Fruit fly (Drosophila melanogaster) whole organism, embryonic: ENCODE data around the gene ND-MNLL.

ENCODE experiments used
- B-H1 ChIP-seq: fragments of 200-800 bp; sonication (Bioruptor generic); IDR thresholded peaks from 3 replicates; pipeline ENCODE4 v1.3.6; 2022; ENCODE audit warnings: missing biosample characterization, missing genetic modification characterization
- Bgb ChIP-seq: fragments of 200-800 bp; sonication (Bioruptor generic); IDR thresholded peaks from 2 replicates; pipeline ENCODE4 v1.3.6; 2022; ENCODE audit warnings: missing biosample characterization, missing genetic modification characterization; ENCODE audit not compliant: partially characterized antibody
- CG10543 ChIP-seq: fragments of 200-800 bp; sonication (Bioruptor generic); optimal IDR thresholded peaks from 3 replicates; lab custom pipeline; 2017; ENCODE audit warnings: missing biosample characterization, mild to moderate bottlenecking, missing genetic modification characterization, moderate library complexity
- CG11695 ChIP-seq: fragments of 200-800 bp; sonication (Bioruptor generic); IDR thresholded peaks from 3 replicates; pipeline ENCODE4 v1.3.6; 2022; ENCODE audit warnings: missing biosample characterization, missing genetic modification characterization
- CG16779 ChIP-seq: fragments of 200-800 bp; sonication (Bioruptor generic); IDR thresholded peaks from 2 replicates; pipeline ENCODE4 v1.3.6; 2022; ENCODE audit warnings: missing biosample characterization, missing genetic modification characterization
- CG17802 ChIP-seq: fragments of 200-800 bp; sonication (Bioruptor generic); optimal IDR thresholded peaks from 2 replicates; lab custom pipeline; 2018; ENCODE audit warnings: missing biosample characterization, mild to moderate bottlenecking, missing genetic modification characterization, moderate library complexity
- CG18619 ChIP-seq: fragments of 200-800 bp; sonication (Bioruptor generic); optimal IDR thresholded peaks from 3 replicates; lab custom pipeline; 2017; ENCODE audit warnings: missing biosample characterization, mild to moderate bottlenecking, missing genetic modification characterization
- CG3065 ChIP-seq: fragments of 200-800 bp; sonication (Bioruptor generic); optimal IDR thresholded peaks from 2 replicates; lab custom pipeline; 2016; ENCODE audit warnings: missing biosample characterization, missing genetic modification characterization
- CG4282 ChIP-seq: fragments of 200-800 bp; sonication (Bioruptor generic); optimal IDR thresholded peaks from 2 replicates; lab custom pipeline; 2016; ENCODE audit warnings: missing biosample characterization, missing genetic modification characterization
- CG4854 ChIP-seq: fragments of 200-800 bp; sonication (Bioruptor generic); optimal IDR thresholded peaks from 2 replicates; lab custom pipeline; 2016; ENCODE audit warnings: missing biosample characterization, missing genetic modification characterization, inconsistent platforms
- CG6791 ChIP-seq: fragments of 200-800 bp; sonication (Bioruptor generic); IDR thresholded peaks from 3 replicates; pipeline ENCODE4 v1.3.6; 2022; ENCODE audit warnings: missing biosample characterization, missing genetic modification characterization; ENCODE audit not compliant: partially characterized antibody
- CG7372 ChIP-seq: fragments of 200-800 bp; sonication (Bioruptor generic); IDR thresholded peaks from 2 replicates; pipeline ENCODE4 v1.3.6; 2022; ENCODE audit warnings: missing biosample characterization, missing genetic modification characterization
- CG9215 ChIP-seq: fragments of 200-800 bp; sonication (Bioruptor generic); IDR thresholded peaks from 2 replicates; pipeline ENCODE4 v1.3.6; 2022; ENCODE audit warnings: missing biosample characterization, missing genetic modification characterization
- CHES-1-like ChIP-seq: fragments of 200-800 bp; sonication (Bioruptor generic); optimal IDR thresholded peaks from 2 replicates; lab custom pipeline; 2016; ENCODE audit warnings: missing biosample characterization, missing genetic modification characterization
- Dad ChIP-seq: fragments of 200-800 bp; sonication (Bioruptor generic); optimal IDR thresholded peaks from 3 replicates; lab custom pipeline; 2016; ENCODE audit warnings: missing biosample characterization, missing genetic modification characterization
- Doc2 ChIP-seq: fragments of 200-800 bp; sonication (Bioruptor generic); IDR thresholded peaks from 2 replicates; pipeline ENCODE4 v1.3.6; 2022; ENCODE audit warnings: missing biosample characterization, missing genetic modification characterization
- ERR ChIP-seq: fragments of 200-800 bp; sonication (Bioruptor generic); optimal IDR thresholded peaks from 2 replicates; lab custom pipeline; 2016; ENCODE audit warnings: missing biosample characterization, missing genetic modification characterization
- GATAe ChIP-seq: fragments of 200-800 bp; sonication (Bioruptor generic); conservative IDR thresholded peaks from 2 replicates; pipeline ENCODE4 v1.3.6; 2022; ENCODE audit warnings: missing biosample characterization, missing genetic modification characterization
- H15 ChIP-seq: fragments of 200-800 bp; sonication (Bioruptor generic); IDR thresholded peaks from 3 replicates; pipeline ENCODE4 v1.3.6; 2022; ENCODE audit warnings: missing biosample characterization, missing genetic modification characterization
- HLH4C ChIP-seq: fragments of 200-800 bp; sonication (Bioruptor generic); IDR thresholded peaks from 3 replicates; pipeline ENCODE4 v1.3.6; 2022; ENCODE audit warnings: missing biosample characterization, missing genetic modification characterization; ENCODE audit not compliant: partially characterized antibody
- Hr51 ChIP-seq, 2 experiments: fragments of 200-800 bp; sonication (Bioruptor generic); optimal IDR thresholded peaks; 2 replicates in 1 of 2; 3 replicates in 1 of 2; lab custom pipeline; 2016 to 2018; ENCODE audit warnings: missing biosample characterization in 2 of 2, missing genetic modification characterization in 2 of 2, mild to moderate bottlenecking in 1 of 2, moderate library complexity in 1 of 2
- Hr78 ChIP-seq, 2 experiments: fragments of 200-800 bp in 1 of 2; fragments of >200 bp in 1 of 2; sonication (Bioruptor generic) in 1 of 2; optimal IDR thresholded peaks; 2 replicates each; lab custom pipeline; 2017 to 2019; ENCODE audit warnings: missing biosample characterization in 2 of 2, missing genetic modification characterization in 2 of 2, mild to moderate bottlenecking in 1 of 2, moderate library complexity in 1 of 2
- Hsf ChIP-seq: fragments of 200-800 bp; sonication (Bioruptor generic); optimal IDR thresholded peaks from 3 replicates; lab custom pipeline; 2016; ENCODE audit warnings: missing biosample characterization, missing genetic modification characterization
- NC2α ChIP-seq: fragments of 200-800 bp; sonication (Bioruptor generic); optimal IDR thresholded peaks from 2 replicates; lab custom pipeline; 2016; ENCODE audit warnings: missing biosample characterization, missing genetic modification characterization
- NFAT ChIP-seq: fragments of 200-800 bp; sonication (Bioruptor generic); IDR thresholded peaks from 2 replicates; pipeline ENCODE4 v1.3.6; 2022; ENCODE audit warnings: missing biosample characterization, missing genetic modification characterization
- Optix ChIP-seq: fragments of 200-800 bp; sonication (Bioruptor generic); IDR thresholded peaks from 3 replicates; pipeline ENCODE4 v1.3.6; 2022; ENCODE audit warnings: missing biosample characterization, missing genetic modification characterization
- Side ChIP-seq: fragments of 200-800 bp; sonication (Bioruptor generic); optimal IDR thresholded peaks from 2 replicates; lab custom pipeline; 2016; ENCODE audit warnings: missing biosample characterization, missing genetic modification characterization
- Stat92E ChIP-seq, 3 experiments: fragments of >200 bp in 2 of 3; fragments of 200-800 bp in 1 of 3; sonication (Bioruptor generic) in 1 of 3; optimal IDR thresholded peaks; 2 replicates each; lab custom pipeline; 2017 to 2019; ENCODE audit warnings: missing biosample characterization in 3 of 3, missing genetic modification characterization in 3 of 3, mild to moderate bottlenecking in 1 of 3, moderate library complexity in 1 of 3
- ap ChIP-seq: fragments of 200-800 bp; sonication (Bioruptor generic); IDR thresholded peaks from 2 replicates; pipeline ENCODE4 v1.3.6; 2022; ENCODE audit warnings: missing biosample characterization, missing genetic modification characterization
- bab2 ChIP-seq: fragments of 200-800 bp; sonication (Bioruptor generic); optimal IDR thresholded peaks from 2 replicates; lab custom pipeline; 2016; ENCODE audit warnings: missing biosample characterization, missing genetic modification characterization
- cato ChIP-seq: fragments of 200-800 bp; sonication (Bioruptor generic); optimal IDR thresholded peaks from 2 replicates; lab custom pipeline; 2016; ENCODE audit warnings: missing biosample characterization, missing genetic modification characterization, borderline replicate concordance
- chinmo ChIP-seq: fragments of 200-800 bp; sonication (Bioruptor generic); IDR thresholded peaks from 4 replicates; pipeline ENCODE4 v1.3.6; 2022; ENCODE audit warnings: missing biosample characterization, missing genetic modification characterization; ENCODE audit not compliant: partially characterized antibody
- ci ChIP-seq: fragments of 200-800 bp; sonication (Bioruptor generic); IDR thresholded peaks from 3 replicates; pipeline ENCODE4 v1.3.6; 2022; ENCODE audit warnings: missing biosample characterization, missing genetic modification characterization
- crp ChIP-seq, 2 experiments: fragments of 200-800 bp; sonication (Bioruptor generic); optimal IDR thresholded peaks; 2 replicates in 1 of 2; 3 replicates in 1 of 2; lab custom pipeline; 2017; ENCODE audit warnings: missing biosample characterization in 2 of 2, missing genetic modification characterization in 2 of 2, mild to moderate bottlenecking in 1 of 2, moderate library complexity in 1 of 2
- dysf ChIP-seq: fragments of 200-800 bp; sonication (Bioruptor generic); IDR thresholded peaks from 3 replicates; pipeline ENCODE4 v1.3.6; 2022; ENCODE audit warnings: missing biosample characterization, missing genetic modification characterization
- esg ChIP-seq: fragments of 200-800 bp; sonication (Bioruptor generic); conservative IDR thresholded peaks from 2 replicates; pipeline ENCODE4 v1.3.6; 2022; ENCODE audit warnings: missing biosample characterization, missing genetic modification characterization
- ewg ChIP-seq: fragments of 200-800 bp; sonication (Bioruptor generic); optimal IDR thresholded peaks from 3 replicates; lab custom pipeline; 2017; ENCODE audit warnings: mild to moderate bottlenecking, missing biosample characterization, missing genetic modification reagents, missing genetic modification characterization
- exex ChIP-seq: fragments of 200-800 bp; sonication (Bioruptor generic); optimal IDR thresholded peaks from 4 replicates; lab custom pipeline; 2018; ENCODE audit warnings: missing biosample characterization, mild to moderate bottlenecking, missing genetic modification characterization, moderate library complexity
- fd96Cb ChIP-seq: fragments of 200-800 bp; sonication (Bioruptor generic); optimal IDR thresholded peaks from 2 replicates; lab custom pipeline; 2018; ENCODE audit warnings: missing biosample characterization, mild to moderate bottlenecking, missing genetic modification characterization, moderate library complexity
- ftz-f1 ChIP-seq: fragments of 200-800 bp; sonication (Bioruptor generic); optimal IDR thresholded peaks from 2 replicates; lab custom pipeline; 2016; ENCODE audit warnings: missing biosample characterization, missing genetic modification characterization
- gcm2 ChIP-seq: fragments of 200-800 bp; sonication (Bioruptor generic); optimal IDR thresholded peaks from 2 replicates; lab custom pipeline; 2016; ENCODE audit warnings: missing biosample characterization, missing genetic modification characterization
- grn ChIP-seq: fragments of 200-800 bp; sonication (Bioruptor generic); optimal IDR thresholded peaks from 3 replicates; lab custom pipeline; 2017; ENCODE audit warnings: missing biosample characterization, missing genetic modification characterization
- ham ChIP-seq: fragments of 200-800 bp; sonication (Bioruptor generic); IDR thresholded peaks from 2 replicates; pipeline ENCODE4 v1.3.6; 2022; ENCODE audit warnings: missing biosample characterization, missing genetic modification characterization
- lola ChIP-seq, 3 experiments: fragments of >200 bp in 2 of 3; fragments of 200-800 bp in 1 of 3; sonication (Bioruptor generic) in 1 of 3; optimal IDR thresholded peaks; 2 replicates each; lab custom pipeline; 2017 to 2019; ENCODE audit warnings: missing biosample characterization in 3 of 3, missing genetic modification characterization in 3 of 3, mild to moderate bottlenecking in 1 of 3, moderate library complexity in 1 of 3
- pb ChIP-seq: fragments of 200-800 bp; sonication (Bioruptor generic); optimal IDR thresholded peaks from 3 replicates; lab custom pipeline; 2016; ENCODE audit warnings: missing biosample characterization, missing genetic modification characterization
- peb ChIP-seq: fragments of 200-800 bp; sonication (Bioruptor generic); IDR thresholded peaks from 2 replicates; pipeline ENCODE4 v1.3.6; 2022; ENCODE audit warnings: missing biosample characterization, missing genetic modification characterization
- pita ChIP-seq: fragments of 200-800 bp; sonication (Bioruptor generic); optimal IDR thresholded peaks from 2 replicates; lab custom pipeline; 2017; ENCODE audit warnings: missing biosample characterization, mild to moderate bottlenecking, missing genetic modification characterization
- pros ChIP-seq: fragments of 200-800 bp; sonication (Bioruptor generic); optimal IDR thresholded peaks from 3 replicates; lab custom pipeline; 2019; ENCODE audit warnings: missing biosample characterization, mild to moderate bottlenecking, missing genetic modification characterization, moderate library complexity
- sd ChIP-seq: fragments of 200-800 bp; sonication (Bioruptor generic); optimal IDR thresholded peaks from 3 replicates; lab custom pipeline; 2018; ENCODE audit warnings: missing biosample characterization, mild to moderate bottlenecking, missing genetic modification characterization, moderate library complexity
- shn ChIP-seq: fragments of 200-800 bp; sonication (Bioruptor generic); optimal IDR thresholded peaks from 3 replicates; lab custom pipeline; 2016; ENCODE audit warnings: missing biosample characterization, missing genetic modification characterization
- sug ChIP-seq: fragments of 200-800 bp; optimal IDR thresholded peaks from 2 replicates; lab custom pipeline; 2019; ENCODE audit warnings: missing biosample characterization, mild to moderate bottlenecking, missing genetic modification characterization, moderate library complexity

The ND-MNLL gene

DNA sequence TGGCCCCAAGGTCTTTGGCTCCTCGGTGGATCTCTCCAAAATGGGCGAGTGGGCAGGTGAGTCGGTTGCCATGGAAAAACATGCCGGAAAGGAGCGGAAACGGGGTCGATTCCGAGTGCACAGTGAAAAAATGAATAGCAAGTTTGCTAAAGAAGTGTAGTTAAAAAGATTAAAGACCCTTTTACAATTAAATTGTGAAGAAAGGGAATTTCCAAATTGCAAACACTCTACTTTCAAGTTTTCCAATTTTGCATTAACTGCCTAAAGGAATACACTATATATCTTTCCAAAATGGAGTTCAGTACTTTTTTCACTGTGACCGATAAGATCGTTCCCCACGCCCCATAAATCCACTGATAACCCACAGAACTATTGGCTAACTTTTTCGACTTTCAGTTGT, 15.9 kb upstream of the ND-MNLL start (continued):
- TF ChIP-seq Stat92E (GFP tag; optimal IDR thresholded peaks at IDR 0.05; lab: Kevin White, UChicago) (no peak), pros (GFP tag; lab: Kevin White, UChicago) (no peak), bab2 (peak; percentile 13), Doc2 (GFP tag; lab: Robert Waterston, UW) (no peak), dysf (GFP tag; lab: Robert Waterston, UW) (peak; percentile 60), lola (GFP tag; optimal IDR thresholded peaks at IDR 0.05; lab: Kevin White, UChicago) (no peak), CG10543 (GFP tag; lab: Kevin White, UChicago) (no peak), ham (no peak), Hsf (no peak), CG3065 (GFP tag; lab: Kevin White, UChicago) (no peak), exex (no peak), chinmo (no peak), Side (GFP tag; lab: Kevin White, UChicago) (no peak), CG4282 (GFP tag; lab: Kevin White, UChicago) (no peak), CG11695 (GFP tag; lab: Robert Waterston, UW) (0 out of 3 replicates have a peak, but pooled peaks have one; percentile 21), Optix (GFP tag; lab: Robert Waterston, UW) (no peak), HLH4C (no peak), peb (GFP tag; lab: Robert Waterston, UW) (no peak), CG4854 (GFP tag; lab: Kevin White, UChicago) (no peak), sug (tag; lab: Kevin White, UChicago) (no peak), CG6791 (GFP tag; lab: Robert Waterston, UW) (no peak), NC2α (no peak), NFAT (GFP tag; lab: Robert Waterston, UW) (no peak), ewg (GFP tag; lab: Kevin White, UChicago) (no peak), shn (GFP tag; lab: Kevin White, UChicago) (no peak), H15 (GFP tag; lab: Robert Waterston, UW) (no peak), Bgb (no peak), grn (GFP tag; lab: Kevin White, UChicago) (no peak), ci (no peak), sd (tag; lab: Kevin White, UChicago) (no peak), Hr51 (GFP tag; optimal IDR thresholded peaks at IDR 0.05; lab: Kevin White, UChicago) (no peak), CG7372 (GFP tag; lab: Robert Waterston, UW) (no peak), CG17802 (tag; lab: Kevin White, UChicago) (no peak), crp (GFP tag; optimal IDR thresholded peaks at IDR 0.05; lab: Kevin White, UChicago) (no peak), CG16779 (GFP tag; lab: Robert Waterston, UW) (no peak), Hr78 (GFP tag; optimal IDR thresholded peaks at IDR 0.05; lab: Kevin White, UChicago) (peak in 1 of 2 experiments; percentile 3), ap (GFP tag; lab: Robert Waterston, UW) (no peak), ftz-f1 (GFP tag; lab: Kevin White, UChicago) (no peak), CG9215 (GFP tag; lab: Robert Waterston, UW) (no peak), CG18619 (GFP tag; lab: Kevin White, UChicago) (no peak), pb (GFP tag; lab: Kevin White, UChicago) (no peak), fd96Cb (tag; lab: Kevin White, UChicago) (peak; percentile 21), Dad (no peak), gcm2 (GFP tag; lab: Kevin White, UChicago) (no peak), esg (GFP tag; lab: Robert Waterston, UW) (0 out of 2 replicates have a peak, but pooled peaks have one; percentile 11), pita (GFP tag; lab: Kevin White, UChicago) (no peak), B-H1 (0 out of 3 replicates have a peak, but pooled peaks have one; percentile 11), GATAe (peak; percentile 49), ERR (GFP tag; lab: Kevin White, UChicago) (no peak), CHES-1-like (GFP tag; lab: Kevin White, UChicago) (no peak), cato (GFP tag; lab: Kevin White, UChicago) (no peak)
